Fruit fly (Drosophila melanogaster) whole organism, embryonic: ENCODE results near the gene Sry-alpha.

Experiments
- Antp ChIP-seq: fragments of 200-800 bp; sonication (Bioruptor generic); optimal IDR thresholded peaks from 3 replicates; lab custom pipeline; 2016; ENCODE audit warnings: missing biosample characterization, missing genetic modification characterization
- Atf-2 ChIP-seq: fragments of 200-800 bp; sonication (Bioruptor generic); optimal IDR thresholded peaks from 2 replicates; lab custom pipeline; 2016; ENCODE audit warnings: missing biosample characterization, missing genetic modification characterization
- Bdp1 ChIP-seq: fragments of 200-800 bp; sonication (Bioruptor generic); optimal IDR thresholded peaks from 3 replicates; lab custom pipeline; 2016; ENCODE audit warnings: missing biosample characterization, missing genetic modification characterization
- CG11560 ChIP-seq: fragments of 200-800 bp; sonication (Bioruptor generic); IDR thresholded peaks from 3 replicates; pipeline ENCODE4 v1.3.6; 2022; ENCODE audit warnings: missing biosample characterization, missing genetic modification characterization
- CG11695 ChIP-seq: fragments of 200-800 bp; sonication (Bioruptor generic); IDR thresholded peaks from 3 replicates; pipeline ENCODE4 v1.3.6; 2022; ENCODE audit warnings: missing biosample characterization, missing genetic modification characterization
- CG12744 ChIP-seq: fragments of 200-800 bp; sonication (Bioruptor generic); optimal IDR thresholded peaks from 2 replicates; lab custom pipeline; 2016; ENCODE audit warnings: missing biosample characterization, missing genetic modification characterization
- CG15269 ChIP-seq: fragments of 200-800 bp; sonication (Bioruptor generic); optimal IDR thresholded peaks from 2 replicates; lab custom pipeline; 2018; ENCODE audit warnings: missing biosample characterization, mild to moderate bottlenecking, missing genetic modification characterization, moderate library complexity
- CG15601 ChIP-seq: fragments of 200-800 bp; sonication (Bioruptor generic); optimal IDR thresholded peaks from 3 replicates; lab custom pipeline; 2019; ENCODE audit warnings: missing biosample characterization, mild to moderate bottlenecking, missing genetic modification characterization, moderate library complexity
- CG18011 ChIP-seq: fragments of 200-800 bp; sonication (Bioruptor generic); optimal IDR thresholded peaks from 2 replicates; lab custom pipeline; 2017; ENCODE audit warnings: missing biosample characterization, missing genetic modification characterization, mild to moderate bottlenecking, moderate library complexity, missing genotype
- CG4617 ChIP-seq: fragments of 200-800 bp; sonication (Bioruptor generic); optimal IDR thresholded peaks from 3 replicates; lab custom pipeline; 2016; ENCODE audit warnings: missing biosample characterization, missing genetic modification characterization, borderline replicate concordance
- CG6765 ChIP-seq: fragments of 200-800 bp; sonication (Bioruptor generic); optimal IDR thresholded peaks from 3 replicates; lab custom pipeline; 2017; ENCODE audit warnings: missing biosample characterization, mild to moderate bottlenecking, missing genetic modification characterization
- CG6854 ChIP-seq: fragments of 200-800 bp; sonication (Bioruptor generic); optimal IDR thresholded peaks from 3 replicates; lab custom pipeline; 2017; ENCODE audit warnings: missing biosample characterization, mild to moderate bottlenecking, missing genetic modification characterization
- CG7987 ChIP-seq: fragments of 200-800 bp; sonication (Bioruptor generic); optimal IDR thresholded peaks from 2 replicates; lab custom pipeline; 2018; ENCODE audit warnings: missing biosample characterization, mild to moderate bottlenecking, missing genetic modification characterization, moderate library complexity
- CG8089 ChIP-seq: fragments of 200-800 bp; sonication (Bioruptor generic); optimal IDR thresholded peaks from 3 replicates; lab custom pipeline; 2016; ENCODE audit warnings: missing biosample characterization, missing genetic modification characterization
- CG9932 ChIP-seq: fragments of 200-800 bp; sonication (Bioruptor generic); IDR thresholded peaks from 2 replicates; pipeline ENCODE4 v1.3.6; 2022; ENCODE audit warnings: missing biosample characterization, missing genetic modification characterization
- Doc3 ChIP-seq: fragments of 200-800 bp; sonication (Bioruptor generic); IDR thresholded peaks from 3 replicates; pipeline ENCODE4 v1.3.6; 2022; ENCODE audit warnings: missing biosample characterization, missing genetic modification characterization; ENCODE audit not compliant: partially characterized antibody
- E2f1 ChIP-seq: fragments of 200-800 bp; sonication (Bioruptor generic); IDR thresholded peaks from 2 replicates; pipeline ENCODE4 v1.3.6; 2022; ENCODE audit warnings: missing biosample characterization, missing genetic modification characterization
- E2f2 ChIP-seq: fragments of 200-800 bp; sonication (Bioruptor generic); IDR thresholded peaks from 2 replicates; pipeline ENCODE4 v1.3.6; 2022; ENCODE audit warnings: missing biosample characterization, missing genetic modification characterization
- Ets97D ChIP-seq: fragments of 200-800 bp; sonication (Bioruptor generic); optimal IDR thresholded peaks from 3 replicates; lab custom pipeline; 2016; ENCODE audit warnings: missing biosample characterization, missing genetic modification characterization
- HLH3B ChIP-seq: fragments of 200-800 bp; sonication (Bioruptor generic); IDR thresholded peaks from 2 replicates; pipeline ENCODE4 v1.3.6; 2022; ENCODE audit warnings: missing biosample characterization, missing genetic modification characterization
- Kr ChIP-seq: fragments of 200-800 bp; sonication (Bioruptor generic); optimal IDR thresholded peaks from 2 replicates; lab custom pipeline; 2017; ENCODE audit warnings: missing biosample characterization, mild to moderate bottlenecking, missing genetic modification characterization
- Lpt ChIP-seq: fragments of >200 bp; optimal IDR thresholded peaks from 2 replicates; lab custom pipeline; 2018; ENCODE audit warnings: missing biosample characterization, missing genetic modification characterization
- Mad ChIP-seq: fragments of 200-800 bp; sonication (Bioruptor generic); optimal IDR thresholded peaks from 2 replicates; lab custom pipeline; 2016; ENCODE audit warnings: missing biosample characterization, missing genetic modification characterization
- Max ChIP-seq: fragments of 200-800 bp; sonication (Bioruptor generic); optimal IDR thresholded peaks from 2 replicates; lab custom pipeline; 2016; ENCODE audit warnings: missing biosample characterization, mild to moderate bottlenecking, missing genetic modification characterization
- Med ChIP-seq: fragments of 200-800 bp; sonication (Bioruptor generic); peaks from one replicate; lab custom pipeline; 2016; ENCODE audit warnings: missing biosample characterization, missing genetic modification characterization, mild to moderate bottlenecking, inconsistent platforms, moderate library complexity
- NfI ChIP-seq: fragments of 200-800 bp; sonication (Bioruptor generic); optimal IDR thresholded peaks from 3 replicates; lab custom pipeline; 2018; ENCODE audit warnings: missing biosample characterization, mild to moderate bottlenecking, missing genetic modification characterization, moderate library complexity
- Optix ChIP-seq: fragments of 200-800 bp; sonication (Bioruptor generic); IDR thresholded peaks from 3 replicates; pipeline ENCODE4 v1.3.6; 2022; ENCODE audit warnings: missing biosample characterization, missing genetic modification characterization
- Pdp1 ChIP-seq, 2 experiments: fragments of 200-800 bp; sonication (Bioruptor generic); optimal IDR thresholded peaks; 3 replicates each; lab custom pipeline; 2016; ENCODE audit warnings: missing biosample characterization in 2 of 2, missing genetic modification characterization in 2 of 2, mild to moderate bottlenecking in 1 of 2, moderate library complexity in 1 of 2
- Sry-δ ChIP-seq: fragments of 200-800 bp; sonication (Bioruptor generic); optimal IDR thresholded peaks from 2 replicates; lab custom pipeline; 2016; ENCODE audit warnings: missing biosample characterization, missing genetic modification characterization
- Taf1 ChIP-seq: fragments of 200-800 bp; sonication (Bioruptor generic); IDR thresholded peaks from 2 replicates; pipeline ENCODE4 v1.3.6; 2022; ENCODE audit warnings: missing biosample characterization, missing genetic modification characterization
- Xbp1 ChIP-seq: fragments of 200-800 bp; sonication (Bioruptor generic); optimal IDR thresholded peaks from 3 replicates; lab custom pipeline; 2016; ENCODE audit warnings: missing biosample characterization, mild to moderate bottlenecking, missing genetic modification characterization
- ato ChIP-seq: fragments of 200-800 bp; sonication (Bioruptor generic); IDR thresholded peaks from 2 replicates; pipeline ENCODE4 v1.3.6; 2022; ENCODE audit warnings: missing biosample characterization, missing genetic modification characterization; ENCODE audit not compliant: partially characterized antibody
- cad ChIP-seq: fragments of >200 bp; optimal IDR thresholded peaks from 2 replicates; lab custom pipeline; 2017; ENCODE audit warnings: missing biosample characterization, missing genetic modification characterization
- crol ChIP-seq: fragments of 200-800 bp; sonication (Bioruptor generic); IDR thresholded peaks from 2 replicates; pipeline ENCODE4 v1.3.6; 2022; ENCODE audit warnings: missing biosample characterization, missing genetic modification characterization
- en ChIP-seq: fragments of 200-800 bp; sonication (Bioruptor generic); optimal IDR thresholded peaks from 2 replicates; lab custom pipeline; 2016; ENCODE audit warnings: missing biosample characterization, missing genetic modification characterization
- esg ChIP-seq: fragments of 200-800 bp; sonication (Bioruptor generic); conservative IDR thresholded peaks from 2 replicates; pipeline ENCODE4 v1.3.6; 2022; ENCODE audit warnings: missing biosample characterization, missing genetic modification characterization
- fd3F ChIP-seq: fragments of 200-800 bp; sonication (Bioruptor generic); optimal IDR thresholded peaks from 2 replicates; lab custom pipeline; 2018; ENCODE audit warnings: missing biosample characterization, mild to moderate bottlenecking, missing genetic modification characterization, moderate library complexity
- fru ChIP-seq: fragments of >200 bp; optimal IDR thresholded peaks from 2 replicates; lab custom pipeline; 2017
- grn ChIP-seq: fragments of 200-800 bp; sonication (Bioruptor generic); optimal IDR thresholded peaks from 3 replicates; lab custom pipeline; 2017; ENCODE audit warnings: missing biosample characterization, missing genetic modification characterization
- lab ChIP-seq: fragments of 200-800 bp; sonication (Bioruptor generic); optimal IDR thresholded peaks from 3 replicates; lab custom pipeline; 2017; ENCODE audit warnings: missing biosample characterization, missing genetic modification characterization, mild to moderate bottlenecking, moderate library complexity, missing genetic modification reagents
- maf-S ChIP-seq: fragments of 200-800 bp; sonication (Bioruptor generic); optimal IDR thresholded peaks from 2 replicates; lab custom pipeline; 2016; ENCODE audit warnings: missing biosample characterization, missing genetic modification characterization
- phol ChIP-seq: fragments of 200-800 bp; sonication (Bioruptor generic); optimal IDR thresholded peaks from 3 replicates; lab custom pipeline; 2018; ENCODE audit warnings: missing biosample characterization, mild to moderate bottlenecking, missing genetic modification characterization, moderate library complexity
- pros ChIP-seq: fragments of 200-800 bp; sonication (Bioruptor generic); optimal IDR thresholded peaks from 3 replicates; lab custom pipeline; 2019; ENCODE audit warnings: missing biosample characterization, mild to moderate bottlenecking, missing genetic modification characterization, moderate library complexity
- pzg ChIP-seq: fragments of 200-800 bp; sonication (Bioruptor generic); optimal IDR thresholded peaks from 3 replicates; lab custom pipeline; 2018; ENCODE audit warnings: missing biosample characterization, mild to moderate bottlenecking, missing genetic modification characterization, moderate library complexity
- ssp ChIP-seq: fragments of 200-800 bp; sonication (Bioruptor generic); IDR thresholded peaks from 2 replicates; pipeline ENCODE4 v1.3.6; 2022; ENCODE audit warnings: missing biosample characterization, missing genetic modification characterization
- zen ChIP-seq: fragments of 200-800 bp; sonication (Bioruptor generic); optimal IDR thresholded peaks from 3 replicates; lab custom pipeline; 2018; ENCODE audit warnings: missing biosample characterization, mild to moderate bottlenecking, missing genetic modification characterization, moderate library complexity

Gene Sry-alpha

dm6 chr3R:30037630-30038029 is 1.9 kb upstream of the Sry-alpha start, which contains the start of gene ocn:
Gene ocn (minus strand): TSS chr3R:30037730.
- TF ChIP-seq Bdp1 (GFP tag; lab: Kevin White, UChicago) (no peak), Ets97D (GFP tag; lab: Kevin White, UChicago) (no peak), Kr (GFP tag; lab: Kevin White, UChicago) (no peak), CG9932 (GFP tag; lab: Robert Waterston, UW) (no peak), CG6765 (GFP tag; lab: Kevin White, UChicago) (no peak), fd3F (GFP tag; lab: Kevin White, UChicago) (no peak), Doc3 (0 out of 3 replicates have a peak, but pooled peaks have one; percentile 6), E2f2 (GFP tag; lab: Robert Waterston, UW) (no peak)

- TF ChIP-seq maf-S (GFP tag; lab: Kevin White, UChicago), result no peak
- TF ChIP-seq Pdp1 (GFP tag; optimal IDR thresholded peaks at IDR 0.05; lab: Kevin White, UChicago), result no peak
- TF ChIP-seq CG18011 (GFP tag; lab: Kevin White, UChicago), result no peak
- TF ChIP-seq Doc3, result no peak
- no peak for TF ChIP-seq CG12744
- TF ChIP-seq CG7987 (GFP tag; lab: Kevin White, UChicago), result no peak
- TF ChIP-seq fru (lab: Kevin White, UChicago), result no peak
- TF ChIP-seq E2f2 (GFP tag; lab: Robert Waterston, UW), result no peak
- TF ChIP-seq pros, result no peak
- TF ChIP-seq CG15601, result no peak
- no peak for TF ChIP-seq CG8089
- TF ChIP-seq ssp (GFP tag; lab: Robert Waterston, UW), result no peak
- TF ChIP-seq Optix, result no peak
- no peak for TF ChIP-seq ato (GFP tag; lab: Robert Waterston, UW)
These were observed 891 bp upstream of the Sry-alpha start, which contains the start of gene janB for dm6 chr3R:30038628-30039027. Gene janB (minus strand): TSS chr3R:30038728.

DNA sequence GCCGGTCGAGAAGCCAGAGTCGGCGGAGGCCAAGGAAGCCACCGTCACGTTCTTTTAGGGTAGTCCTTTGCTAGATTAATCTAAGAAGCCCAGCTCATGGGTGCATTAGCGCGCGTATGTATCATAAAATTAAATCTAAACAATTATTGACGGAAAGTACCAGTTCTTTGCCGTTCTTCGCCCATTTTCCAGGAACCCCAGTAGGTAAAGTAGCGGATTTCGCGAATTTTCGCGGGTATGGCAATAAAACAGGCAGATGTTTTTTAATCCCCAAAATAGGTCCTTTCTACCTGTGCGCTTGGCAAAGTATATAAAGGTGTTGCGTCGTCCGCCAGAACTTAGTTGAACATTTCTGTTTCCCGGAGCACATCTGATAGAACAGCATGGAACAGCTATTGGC is 1.4 kb downstream of the Sry-alpha start:
- TF ChIP-seq Max (GFP tag; lab: Kevin White, UChicago) (no peak), lab (GFP tag; lab: Kevin White, UChicago) (no peak), Med (GFP tag; lab: Kevin White, UChicago) (peak; percentile 58), crol (GFP tag; lab: Robert Waterston, UW) (no peak), zen (tag; lab: Kevin White, UChicago) (peak; percentile 73), ssp (GFP tag; lab: Robert Waterston, UW) (no peak), Atf-2 (GFP tag; lab: Kevin White, UChicago) (no peak), cad (peak; percentile 85)
- TF ChIP-seq, all 482 proteins: peak for 3

dm6 chr3R:30043139-30043744 is 3.7 kb downstream of the Sry-alpha start, which contains the start of gene Sry-delta:
Gene Sry-delta (plus strand): TSS chr3R:30043341.
- TF ChIP-seq Optix (peak; percentile 68), HLH3B (GFP tag; lab: Robert Waterston, UW) (peak; percentile 63), Taf1 (peak; percentile 67; the same call in 1 of the 2 replicates), CG15601 (peak; percentile 78), en (peak; percentile 65), CG6854 (no peak), Mad (GFP tag; lab: Kevin White, UChicago) (peak; percentile 73), Lpt (GFP tag; lab: Kevin White, UChicago) (no peak), pzg (GFP tag; lab: Kevin White, UChicago) (peak; percentile 97), esg (GFP tag; lab: Robert Waterston, UW) (peak; percentile 64), Xbp1 (GFP tag; lab: Kevin White, UChicago) (peak; percentile 91), CG4617 (GFP tag; lab: Kevin White, UChicago) (peak; percentile 98), grn (GFP tag; lab: Kevin White, UChicago) (no peak), CG11560 (0 out of 3 replicates have a peak, but pooled peaks have one; percentile 28), E2f1 (peak; percentile 67), phol (tag; lab: Kevin White, UChicago) (peak; percentile 85), Sry-δ (GFP tag; lab: Kevin White, UChicago) (peak; percentile 99), CG11695 (GFP tag; lab: Robert Waterston, UW) (peak; percentile 36; the same call in 1 of the 3 replicates), NfI (GFP tag; lab: Kevin White, UChicago) (peak; percentile 83), Antp (GFP tag; lab: Kevin White, UChicago) (peak; percentile 92), CG15269 (tag; lab: Kevin White, UChicago) (no peak)
